Worm (Caenorhabditis elegans) whole organism, L1 larva: ENCODE results near the gene T27C5.12.

Experiments
- fkh-8 ChIP-seq: sonication (generic microtip); optimal IDR thresholded peaks from 2 replicates; lab custom pipeline; 2016; ENCODE audit warnings: mild to moderate bottlenecking, missing genetic modification characterization, missing compliant biosample characterization
- hlh-4 ChIP-seq: sonication (generic microtip); optimal IDR thresholded peaks from 2 replicates; lab custom pipeline; 2016; ENCODE audit warnings: mild to moderate bottlenecking, missing genetic modification characterization, missing compliant biosample characterization
- lir-3 ChIP-seq: sonication (generic microtip); optimal IDR thresholded peaks from 2 replicates; lab custom pipeline; 2016; ENCODE audit warnings: mild to moderate bottlenecking, missing genetic modification characterization, moderate library complexity, missing compliant biosample characterization; ENCODE audit not compliant: poor library complexity
- tbx-2 ChIP-seq: sonication (generic microtip); optimal IDR thresholded peaks from 2 replicates; lab custom pipeline; 2016; ENCODE audit warnings: missing genetic modification characterization, missing compliant biosample characterization

- TF ChIP-seq fkh-8 (tag; lab: Kevin White, UChicago), result no peak
- no peak for TF ChIP-seq lir-3
- no peak for TF ChIP-seq hlh-4 (tag; lab: Kevin White, UChicago)
- TF ChIP-seq tbx-2, result no peak
Measured at ce11 chrV:17460061-17460460, 45.0 kb downstream of the T27C5.12 start, which contains the start of gene srz-48.
